Fruit fly (Drosophila melanogaster): ENCODE results near the gene epsilonCOP.

epsilonCOP gene

DNA sequence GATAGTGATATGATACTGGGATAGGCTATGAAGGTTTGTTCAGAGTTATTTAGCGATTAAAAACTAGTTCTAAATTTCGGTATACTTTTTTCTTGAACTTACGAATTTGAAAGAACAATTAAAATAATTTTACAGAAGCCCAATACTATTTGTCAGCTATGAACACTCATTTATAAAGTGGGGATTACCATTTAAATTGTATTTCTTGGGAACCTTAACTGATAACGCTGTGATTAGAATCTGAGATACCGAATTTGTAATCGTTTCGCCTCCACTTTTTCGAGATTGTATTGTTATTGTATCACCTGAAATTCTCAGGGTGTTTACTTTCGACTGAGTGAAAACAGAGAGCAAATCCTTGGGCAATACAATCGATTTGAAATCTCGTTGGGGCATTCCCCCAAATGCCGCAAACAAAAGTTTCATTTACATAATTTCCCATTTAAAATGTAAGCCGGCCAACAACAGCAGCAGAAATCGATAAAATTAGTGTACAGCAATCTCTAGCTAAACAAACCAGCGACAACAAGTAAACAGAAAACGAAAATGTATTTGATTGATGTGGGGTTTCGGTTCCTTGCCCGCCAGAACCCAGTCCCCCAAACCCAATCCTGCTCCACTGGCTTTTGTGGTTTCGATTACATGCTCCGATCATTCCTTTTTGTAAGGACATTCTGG is 11.9 kb downstream of the epsilonCOP start (continued):
- TF ChIP-seq Gug (GFP tag; IDR thresholded peaks at IDR 0.05), result no peak
- no peak for TF ChIP-seq pfk (GFP tag; optimal IDR thresholded peaks at IDR 0.05)
- no peak for TF ChIP-seq Sry-δ (GFP tag; optimal IDR thresholded peaks at IDR 0.05)
- peak; percentile 8 for TF ChIP-seq lab (GFP tag; optimal IDR thresholded peaks at IDR 0.05)
- no peak for TF ChIP-seq CG9609 (GFP tag; optimal IDR thresholded peaks at IDR 0.05)
- no peak for TF ChIP-seq zen (tag; optimal IDR thresholded peaks at IDR 0.05)
- no peak for TF ChIP-seq Dip3 (GFP tag; optimal IDR thresholded peaks at IDR 0.05)
- TF ChIP-seq sug (tag; optimal IDR thresholded peaks at IDR 0.05), result peak; percentile 2
- no peak for TF ChIP-seq Nf-YC (tag; optimal IDR thresholded peaks at IDR 0.05)
- no peak for TF ChIP-seq Bteb2 (GFP tag; optimal IDR thresholded peaks at IDR 0.05)
- TF ChIP-seq Kr (GFP tag; optimal IDR thresholded peaks at IDR 0.05), result no peak
- TF ChIP-seq CG8290 (GFP tag; optimal IDR thresholded peaks at IDR 0.05), result no peak
- TF ChIP-seq CG8290 (tag; optimal IDR thresholded peaks at IDR 0.05), result no peak
- TF ChIP-seq CG2678 (tag; optimal IDR thresholded peaks at IDR 0.05), result no peak
- TF ChIP-seq CG5953 (GFP tag; IDR thresholded peaks at IDR 0.05), result no peak
- TF ChIP-seq CG10366 (GFP tag; IDR thresholded peaks at IDR 0.05), result no peak
- no peak for TF ChIP-seq MBD-R2 (GFP tag; IDR thresholded peaks at IDR 0.05)
- TF ChIP-seq CG2120 (GFP tag; optimal IDR thresholded peaks at IDR 0.05), result no peak
- TF ChIP-seq CG17802 (tag; optimal IDR thresholded peaks at IDR 0.05), result no peak
- no peak for TF ChIP-seq CG6791 (GFP tag; IDR thresholded peaks at IDR 0.05; ENCODE audit: partially characterized antibody)
- no peak for TF ChIP-seq CG3281 (GFP tag; optimal IDR thresholded peaks at IDR 0.05)
- TF ChIP-seq Pdp1 (GFP tag; optimal IDR thresholded peaks at IDR 0.05), result no peak
- TF ChIP-seq CG10959 (GFP tag; IDR thresholded peaks at IDR 0.05), result no peak
- peak; percentile 17 for TF ChIP-seq Med (GFP tag)
- no peak for TF ChIP-seq croc (GFP tag; conservative IDR thresholded peaks at IDR 0.05)
- TF ChIP-seq z (GFP tag; IDR thresholded peaks at IDR 0.05), result no peak
- peak; percentile 8 for TF ChIP-seq CG34376 (GFP tag; optimal IDR thresholded peaks at IDR 0.05)

DNA sequence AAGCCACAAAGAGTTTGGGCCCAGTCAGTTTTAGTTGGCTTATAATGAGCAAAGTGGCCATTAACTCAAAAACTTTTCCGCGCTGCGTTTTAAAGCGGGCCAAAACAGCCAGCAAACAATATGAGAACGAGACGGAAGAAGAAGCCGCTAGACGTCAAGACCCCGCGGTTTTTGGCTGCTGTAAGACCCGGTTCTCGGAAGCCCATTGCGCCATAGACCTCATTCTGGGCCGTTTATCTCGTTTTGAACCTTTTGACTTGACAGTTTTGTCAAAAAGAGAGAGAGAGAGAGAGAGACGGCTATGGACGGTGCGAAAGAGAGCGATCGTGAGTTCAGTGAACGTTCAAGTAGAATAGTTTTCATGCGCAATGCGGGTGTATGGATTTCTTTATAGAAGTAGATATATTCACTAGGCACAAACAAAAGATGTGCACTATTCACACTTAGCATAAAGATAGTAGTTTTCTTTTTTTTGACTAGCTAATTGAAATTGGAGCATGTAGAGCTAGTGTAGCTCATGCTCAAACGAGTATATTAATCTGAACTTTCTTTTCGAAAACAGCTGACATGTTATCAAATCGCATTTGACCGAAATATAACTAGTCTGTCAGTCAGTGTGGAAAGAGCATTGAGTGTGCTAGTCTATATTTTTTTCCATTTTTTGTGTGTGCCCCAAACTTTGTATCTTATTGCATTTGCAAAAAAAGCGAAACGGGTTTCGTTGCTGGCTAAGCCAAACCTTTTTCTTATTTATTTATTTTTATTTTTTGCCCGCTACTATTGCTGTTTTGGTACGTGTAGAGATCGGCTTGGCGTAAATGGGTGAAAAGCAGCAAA is 14.2 kb downstream of the epsilonCOP start:
- no peak for TF ChIP-seq sens-2 (GFP tag; IDR thresholded peaks at IDR 0.05)
- no peak for TF ChIP-seq jumu (GFP tag; optimal IDR thresholded peaks at IDR 0.05)
- TF ChIP-seq eve (GFP tag; optimal IDR thresholded peaks at IDR 0.05), result no peak
- no peak for TF ChIP-seq Abd-B (GFP tag; optimal IDR thresholded peaks at IDR 0.05)
- no peak for TF ChIP-seq CG12299 (tag; optimal IDR thresholded peaks at IDR 0.05)
- TF ChIP-seq Spps (tag; optimal IDR thresholded peaks at IDR 0.05), result no peak
- TF ChIP-seq Hr51 (GFP tag; optimal IDR thresholded peaks at IDR 0.05), result no peak
- TF ChIP-seq salm (tag; optimal IDR thresholded peaks at IDR 0.05), result no peak
- TF ChIP-seq CG15479 (GFP tag; optimal IDR thresholded peaks at IDR 0.05), result peak; percentile 20
- TF ChIP-seq stwl (tag; optimal IDR thresholded peaks at IDR 0.05), result no peak
- no peak for TF ChIP-seq usp (GFP tag; optimal IDR thresholded peaks at IDR 0.05)
- no peak for TF ChIP-seq CG2889 (GFP tag; IDR thresholded peaks at IDR 0.05)
- TF ChIP-seq CG3163 (GFP tag; optimal IDR thresholded peaks at IDR 0.05), result no peak
- TF ChIP-seq klu (GFP tag; IDR thresholded peaks at IDR 0.05), result no peak
- no peak for TF ChIP-seq CG4820 (GFP tag; optimal IDR thresholded peaks at IDR 0.05)
- no peak for TF ChIP-seq schlank (tag; optimal IDR thresholded peaks at IDR 0.05)
- TF ChIP-seq Dip2 (GFP tag; IDR thresholded peaks at IDR 0.05), result no peak
- no peak for TF ChIP-seq CG13424 (tag; optimal IDR thresholded peaks at IDR 0.05)
- no peak for TF ChIP-seq exex (tag; optimal IDR thresholded peaks at IDR 0.05)
- no peak for TF ChIP-seq CG1602 (GFP tag; optimal IDR thresholded peaks at IDR 0.05)
- no peak for TF ChIP-seq ems (GFP tag; optimal IDR thresholded peaks at IDR 0.05)
- 0 out of 4 replicates have a peak, but pooled peaks have one; percentile 23 for TF ChIP-seq chinmo (GFP tag; IDR thresholded peaks at IDR 0.05; ENCODE audit: partially characterized antibody)
- no peak for TF ChIP-seq zen2 (GFP tag; IDR thresholded peaks at IDR 0.05; ENCODE audit: partially characterized antibody)

Data from whole organism, embryonic.